Worm (Caenorhabditis elegans) whole organism, L2 larva: ENCODE results near the gene twk-13.

ENCODE experiments used
- F13H6.1 ChIP-seq: sonication (generic microtip); optimal IDR thresholded peaks from 2 replicates; lab custom pipeline; 2016; ENCODE audit warnings: missing genetic modification characterization, missing compliant biosample characterization
- alr-1 ChIP-seq: fragments of 150-350 bp; optimal IDR thresholded peaks from 2 replicates; lab custom pipeline; 2014; ENCODE audit warnings: missing biosample characterization, missing genetic modification characterization
- ama-1 ChIP-seq: fragments of 150-350 bp; optimal IDR thresholded peaks from 2 replicates; lab custom pipeline; 2018; ENCODE audit warnings: inconsistent platforms
- blmp-1 ChIP-seq: sonication (generic microtip); optimal IDR thresholded peaks from 2 replicates; lab custom pipeline; 2017; ENCODE audit warnings: missing genetic modification characterization, mild to moderate bottlenecking, missing compliant biosample characterization, antibody characterized with exemption, moderate library complexity; ENCODE audit not compliant: insufficient read depth
- egl-27 ChIP-seq: sonication (generic microtip); optimal IDR thresholded peaks from 3 replicates; lab custom pipeline; 2017; ENCODE audit warnings: missing biosample characterization, missing genetic modification reagents, missing genetic modification characterization
- lin-13 ChIP-seq: fragments of 150-350 bp; optimal IDR thresholded peaks from 2 replicates; lab custom pipeline; 2014; ENCODE audit warnings: missing biosample characterization, missing genetic modification reagents, missing genetic modification characterization
- lin-39 ChIP-seq: fragments of 150-350 bp; optimal IDR thresholded peaks from 2 replicates; lab custom pipeline; 2014; ENCODE audit warnings: missing biosample characterization, missing genetic modification reagents, missing genetic modification characterization
- mbf-1 ChIP-seq: sonication (generic microtip); optimal IDR thresholded peaks from 2 replicates; lab custom pipeline; 2017; ENCODE audit warnings: missing biosample characterization, missing genetic modification characterization
- nhr-12 ChIP-seq: fragments of 150-350 bp; optimal IDR thresholded peaks from 2 replicates; lab custom pipeline; 2014; ENCODE audit warnings: missing biosample characterization, missing genetic modification characterization

- TF ChIP-seq F13H6.1 (tag; lab: Kevin White, UChicago) = no peak
- TF ChIP-seq lin-39 = no peak
- TF ChIP-seq blmp-1 = no peak
- no peak for TF ChIP-seq egl-27 (tag; lab: Kevin White, UChicago)
- TF ChIP-seq alr-1 (tag; lab: Kevin White, UChicago) = no peak
- no peak for TF ChIP-seq lin-13 (GFP tag; lab: Kevin White, UChicago)
- TF ChIP-seq mbf-1 (tag; lab: Kevin White, UChicago) = no peak
- no peak for TF ChIP-seq nhr-12 (tag; lab: Kevin White, UChicago)
- no peak for TF ChIP-seq ama-1 (lab: Kevin White, UChicago)
Measured at ce11 chrV:12361644-12362043, 23.9 kb upstream of the twk-13 start, which contains the start of gene fipr-1.
